Worm (Caenorhabditis elegans) whole organism, young adult: Measurements from ENCODE around the gene cpin-1.

Source experiments
- B0035.1 ChIP-seq: sonication (generic microtip); optimal IDR thresholded peaks from 2 replicates; lab custom pipeline; 2016; ENCODE audit warnings: missing genetic modification characterization, mild to moderate bottlenecking, missing compliant biosample characterization, missing genotype, missing genetic modification reagents
- C17E4.6 ChIP-seq: fragments of 200-800 bp; sonication (Bioruptor generic); IDR thresholded peaks from 2 replicates; pipeline ENCODE4 v1.3.6; 2022; ENCODE audit warnings: missing genetic modification reagents, missing genetic modification characterization, missing compliant biosample characterization
- D2030.7 ChIP-seq: fragments of 200-800 bp; sonication (Bioruptor generic); IDR thresholded peaks from 2 replicates; pipeline ENCODE4 v1.3.6; 2022; ENCODE audit warnings: missing genetic modification reagents, missing genetic modification characterization, missing compliant biosample characterization
- F23B12.7 ChIP-seq: sonication (generic microtip); optimal IDR thresholded peaks from 2 replicates; lab custom pipeline; 2017; ENCODE audit warnings: missing genetic modification characterization, mild to moderate bottlenecking, missing compliant biosample characterization, antibody characterized with exemption, moderate library complexity; ENCODE audit not compliant: insufficient read depth
- F33H1.4 ChIP-seq: fragments of 200-800 bp; sonication (Bioruptor generic); IDR thresholded peaks from 2 replicates; pipeline ENCODE4 v1.3.6; 2022; ENCODE audit warnings: missing genetic modification reagents, missing genetic modification characterization, missing compliant biosample characterization
- K11D2.4 ChIP-seq: fragments of 200-800 bp; sonication (Bioruptor generic); IDR thresholded peaks from 2 replicates; pipeline ENCODE4 v1.3.6; 2022; ENCODE audit warnings: missing genetic modification reagents, missing genetic modification characterization, missing compliant biosample characterization
- K12H6.12 ChIP-seq: fragments of 200-800 bp; sonication (Bioruptor generic); optimal IDR thresholded peaks from 2 replicates; lab custom pipeline; 2018; ENCODE audit warnings: mild to moderate bottlenecking, missing genetic modification characterization, missing compliant biosample characterization
- Y53F4B.3 ChIP-seq: fragments of 200-800 bp; sonication (Bioruptor generic); IDR thresholded peaks from 2 replicates; pipeline ENCODE4 v1.3.6; 2022; ENCODE audit warnings: missing genetic modification reagents, missing genetic modification characterization, missing compliant biosample characterization
- Y53G8AR.9 ChIP-seq: fragments of 200-800 bp; sonication (Bioruptor generic); conservative IDR thresholded peaks from 2 replicates; pipeline ENCODE4 v1.3.6; 2022; ENCODE audit warnings: missing genetic modification reagents, missing genetic modification characterization, missing compliant biosample characterization
- Y56A3A.18 ChIP-seq: fragments of 200-800 bp; sonication (Bioruptor generic); IDR thresholded peaks from 2 replicates; pipeline ENCODE4 v1.3.6; 2022; ENCODE audit warnings: missing genetic modification reagents, missing genetic modification characterization, missing compliant biosample characterization
- Y79H2A.3 ChIP-seq: fragments of 200-800 bp; sonication (Bioruptor generic); conservative IDR thresholded peaks from 2 replicates; pipeline ENCODE4 v1.3.6; 2022; ENCODE audit warnings: missing genetic modification reagents, missing genetic modification characterization, missing compliant biosample characterization
- aptf-2 ChIP-seq: fragments of 200-800 bp; sonication (Bioruptor generic); conservative IDR thresholded peaks from 2 replicates; pipeline ENCODE4 v1.3.6; 2022; ENCODE audit warnings: missing genetic modification reagents, missing genetic modification characterization, missing compliant biosample characterization
- aptf-3 ChIP-seq: fragments of 200-800 bp; sonication (Bioruptor generic); IDR thresholded peaks from 2 replicates; pipeline ENCODE4 v1.3.6; 2022; ENCODE audit warnings: missing genetic modification characterization, missing compliant biosample characterization
- atf-7 ChIP-seq: sonication (generic microtip); optimal IDR thresholded peaks from 2 replicates; lab custom pipeline; 2017; ENCODE audit warnings: mild to moderate bottlenecking, missing genetic modification characterization, missing compliant biosample characterization
- attf-6 ChIP-seq: fragments of 200-800 bp; sonication (Bioruptor generic); IDR thresholded peaks from 2 replicates; pipeline ENCODE4 v1.3.6; 2022; ENCODE audit warnings: missing genetic modification reagents, missing genetic modification characterization, missing compliant biosample characterization
- bed-2 ChIP-seq: fragments of 200-800 bp; sonication (Bioruptor generic); IDR thresholded peaks from 2 replicates; pipeline ENCODE4 v1.3.6; 2022; ENCODE audit warnings: missing genetic modification reagents, missing genetic modification characterization, missing compliant biosample characterization
- ccch-3 ChIP-seq: fragments of 200-800 bp; sonication (Bioruptor generic); optimal IDR thresholded peaks from 2 replicates; lab custom pipeline; 2018; ENCODE audit warnings: mild to moderate bottlenecking, missing genetic modification characterization, missing compliant biosample characterization
- cebp-1 ChIP-seq, 2 experiments: fragments of 200-800 bp in 1 of 2; sonication (Bioruptor generic) in 1 of 2; sonication (generic microtip) in 1 of 2; IDR thresholded peaks in 1 of 2; optimal IDR thresholded peaks in 1 of 2; 2 replicates each; pipeline versions ENCODE4 v1.3.6 to Lab custom; 2017 to 2022; ENCODE audit warnings: missing compliant biosample characterization in 2 of 2, missing genetic modification characterization in 2 of 2, mild to moderate bottlenecking in 1 of 2, missing genetic modification reagents in 1 of 2, moderate library complexity in 1 of 2
- ceh-100 ChIP-seq: fragments of 200-800 bp; sonication (Bioruptor generic); IDR thresholded peaks from 2 replicates; pipeline ENCODE4 v1.3.6; 2022; ENCODE audit warnings: missing genetic modification reagents, missing genetic modification characterization, missing compliant biosample characterization
- ceh-40 ChIP-seq: fragments of 200-800 bp; sonication (Bioruptor generic); IDR thresholded peaks from 2 replicates; pipeline ENCODE4 v1.3.6; 2022; ENCODE audit warnings: missing genetic modification characterization, missing compliant biosample characterization
- dpl-1 ChIP-seq: fragments of 150-350 bp; optimal IDR thresholded peaks from 2 replicates; lab custom pipeline; 2014; ENCODE audit warnings: missing biosample characterization, missing genetic modification reagents, missing genetic modification characterization
- ekl-4 ChIP-seq: fragments of 200-800 bp; sonication (Bioruptor generic); IDR thresholded peaks from 2 replicates; pipeline ENCODE4 v1.3.6; 2022; ENCODE audit warnings: missing genetic modification reagents, missing genetic modification characterization, missing compliant biosample characterization
- fkh-3 ChIP-seq: sonication (generic microtip); optimal IDR thresholded peaks from 2 replicates; lab custom pipeline; 2016; ENCODE audit warnings: mild to moderate bottlenecking, missing genetic modification characterization, missing compliant biosample characterization
- gei-17 ChIP-seq: fragments of 200-800 bp; sonication (Bioruptor generic); optimal IDR thresholded peaks from 2 replicates; lab custom pipeline; 2018; ENCODE audit warnings: mild to moderate bottlenecking, missing genetic modification characterization, missing compliant biosample characterization
- him-1 ChIP-seq: sonication (generic microtip); optimal IDR thresholded peaks from 2 replicates; lab custom pipeline; 2016; ENCODE audit warnings: missing genotype, missing genetic modification reagents, missing genetic modification characterization, missing compliant biosample characterization
- let-526 ChIP-seq: fragments of 200-800 bp; sonication (Bioruptor generic); IDR thresholded peaks from 2 replicates; pipeline ENCODE4 v1.3.6; 2022; ENCODE audit warnings: missing genetic modification reagents, missing genetic modification characterization, missing compliant biosample characterization
- lin-35 ChIP-seq, 3 experiments: fragments of 150-350 bp in 2 of 3; sonication (generic microtip) in 1 of 3; optimal IDR thresholded peaks; 2 replicates each; lab custom pipeline; 2014 to 2018; ENCODE audit warnings: missing biosample characterization in 3 of 3, missing genetic modification characterization in 3 of 3, missing genetic modification reagents in 3 of 3
- lin-40 ChIP-seq: sonication (generic microtip); optimal IDR thresholded peaks from 2 replicates; lab custom pipeline; 2016; ENCODE audit warnings: missing genetic modification characterization, mild to moderate bottlenecking, missing compliant biosample characterization, missing genotype, missing genetic modification reagents
- mcd-1 ChIP-seq: fragments of 200-800 bp; sonication (Bioruptor generic); IDR thresholded peaks from 2 replicates; pipeline ENCODE4 v1.3.6; 2022; ENCODE audit warnings: missing genetic modification reagents, missing genetic modification characterization, missing compliant biosample characterization
- mes-4 ChIP-seq: sonication (generic microtip); optimal IDR thresholded peaks from 2 replicates; lab custom pipeline; 2016; ENCODE audit warnings: missing genotype, missing genetic modification characterization, missing compliant biosample characterization
- nfya-1 ChIP-seq: sonication (generic microtip); optimal IDR thresholded peaks from 2 replicates; lab custom pipeline; 2017; ENCODE audit warnings: antibody characterized with exemption, missing compliant biosample characterization, missing genetic modification characterization, borderline replicate concordance; ENCODE audit not compliant: insufficient read depth
- nfyb-1 ChIP-seq: fragments of 200-800 bp; sonication (Bioruptor generic); IDR thresholded peaks from 2 replicates; pipeline ENCODE4 v1.3.6; 2022; ENCODE audit warnings: missing genetic modification reagents, missing genetic modification characterization, missing compliant biosample characterization
- nhr-90 ChIP-seq: sonication (generic microtip); optimal IDR thresholded peaks from 2 replicates; lab custom pipeline; 2016; ENCODE audit warnings: missing genotype, mild to moderate bottlenecking, missing genetic modification characterization, missing compliant biosample characterization
- pha-4 ChIP-seq: fragments of 150-350 bp; sonication (generic microtip); optimal IDR thresholded peaks from 2 replicates; lab custom pipeline; 2014; ENCODE audit warnings: missing biosample characterization, missing genetic modification reagents, missing genetic modification characterization
- rec-8 ChIP-seq, 2 experiments: sonication (generic microtip); optimal IDR thresholded peaks; 2 replicates each; lab custom pipeline; 2016; ENCODE audit warnings: mild to moderate bottlenecking in 2 of 2, missing genetic modification characterization in 2 of 2, missing genetic modification reagents in 2 of 2, missing genotype in 2 of 2, missing biosample characterization in 1 of 2, missing compliant biosample characterization in 1 of 2, moderate library complexity in 1 of 2
- sea-2 ChIP-seq: fragments of 200-800 bp; sonication (Bioruptor generic); IDR thresholded peaks from 2 replicates; pipeline ENCODE4 v1.3.6; 2022; ENCODE audit warnings: missing genetic modification characterization, missing compliant biosample characterization
- snpc-1.1 ChIP-seq: sonication (generic microtip); optimal IDR thresholded peaks from 2 replicates; lab custom pipeline; 2017; ENCODE audit warnings: missing genetic modification characterization, mild to moderate bottlenecking, missing compliant biosample characterization, antibody characterized with exemption, moderate library complexity, missing genotype, missing genetic modification reagents; ENCODE audit not compliant: insufficient read depth
- snpc-1.3 ChIP-seq: sonication (generic microtip); optimal IDR thresholded peaks from 2 replicates; lab custom pipeline; 2017; ENCODE audit warnings: missing genetic modification characterization, mild to moderate bottlenecking, missing compliant biosample characterization, antibody characterized with exemption, moderate library complexity, missing genotype, missing genetic modification reagents; ENCODE audit not compliant: insufficient read depth
- snpc-4 ChIP-seq, 5 experiments: fragments of 150-350 bp in 1 of 5; sonication (generic microtip) in 4 of 5; optimal IDR thresholded peaks; 2 replicates each; lab custom pipeline; 2014 to 2018; ENCODE audit warnings: missing genetic modification characterization in 5 of 5, missing biosample characterization in 3 of 5, antibody characterized with exemption in 2 of 5, mild to moderate bottlenecking in 2 of 5, missing compliant biosample characterization in 2 of 5, missing genotype in 2 of 5, moderate library complexity in 2 of 5, missing genetic modification reagents in 1 of 5
- sptf-2 ChIP-seq: fragments of 200-800 bp; sonication (Bioruptor generic); optimal IDR thresholded peaks from 2 replicates; lab custom pipeline; 2018; ENCODE audit warnings: mild to moderate bottlenecking, missing genetic modification characterization, missing compliant biosample characterization
- tlf-1 ChIP-seq: fragments of 200-800 bp; sonication (Bioruptor generic); optimal IDR thresholded peaks from 2 replicates; lab custom pipeline; 2018; ENCODE audit warnings: mild to moderate bottlenecking, missing genetic modification characterization, missing compliant biosample characterization
- zfh-2 ChIP-seq: fragments of 200-800 bp; sonication (Bioruptor generic); conservative IDR thresholded peaks from 2 replicates; pipeline ENCODE4 v1.3.6; 2022; ENCODE audit warnings: missing genetic modification reagents, missing genetic modification characterization, missing compliant biosample characterization
- ztf-18 ChIP-seq: sonication (generic microtip); optimal IDR thresholded peaks from 2 replicates; lab custom pipeline; 2016; ENCODE audit warnings: missing genotype, mild to moderate bottlenecking, missing genetic modification characterization, missing compliant biosample characterization
- ztf-26 ChIP-seq: sonication (generic microtip); optimal IDR thresholded peaks from 2 replicates; lab custom pipeline; 2017; ENCODE audit warnings: missing genetic modification characterization, missing compliant biosample characterization
- ztf-3 ChIP-seq: fragments of 200-800 bp; sonication (Bioruptor generic); optimal IDR thresholded peaks from 2 replicates; lab custom pipeline; 2018; ENCODE audit warnings: mild to moderate bottlenecking, missing genetic modification characterization, missing compliant biosample characterization

Gene cpin-1

DNA sequence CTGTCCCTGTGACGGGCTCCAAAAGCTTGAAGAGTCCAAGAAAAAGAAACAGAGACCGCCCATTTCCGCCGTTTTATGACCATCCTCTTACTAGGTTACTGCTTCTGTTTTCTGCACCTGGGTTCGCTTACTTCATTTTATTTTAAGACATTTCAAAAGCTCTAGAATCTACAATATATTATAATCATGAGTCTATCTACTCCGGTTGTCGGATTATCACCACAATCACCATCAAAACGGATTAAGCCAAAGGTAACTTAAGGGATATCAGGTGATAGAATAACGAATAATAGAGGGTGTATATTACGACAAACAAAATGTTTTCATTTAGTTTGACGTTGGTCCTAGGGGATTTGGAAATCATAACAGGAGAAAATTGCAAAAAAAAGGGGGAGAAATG lies 18.1 kb upstream of the cpin-1 start:
- TF ChIP-seq ztf-26 (tag; lab: Kevin White, UChicago) (no peak), Y56A3A.18 (GFP tag; lab: Robert Waterston, UW) (no peak), mcd-1 (GFP tag; lab: Robert Waterston, UW) (no peak), C17E4.6 (no peak), F23B12.7 (tag; lab: Kevin White, UChicago) (no peak), gei-17 (GFP tag; lab: Kevin White, UChicago) (no peak), rec-8 (tag; optimal IDR thresholded peaks at IDR 0.05; lab: Kevin White, UChicago) (no peak)

- TF ChIP-seq pha-4 (tag; lab: Kevin White, UChicago) = no peak
- peak; percentile 62 for TF ChIP-seq him-1 (tag; lab: Kevin White, UChicago)
- no peak for TF ChIP-seq fkh-3 (tag; lab: Kevin White, UChicago)
- no peak for TF ChIP-seq snpc-4 (GFP tag; optimal IDR thresholded peaks at IDR 0.05; lab: Kevin White, UChicago)
- peak in 2 of 4 experiments; percentile 68 to 84 for TF ChIP-seq snpc-4 (tag; optimal IDR thresholded peaks at IDR 0.05; lab: Kevin White, UChicago)
- TF ChIP-seq ztf-18 (tag; lab: Kevin White, UChicago) = no peak
- TF ChIP-seq snpc-1.3 (tag; lab: Kevin White, UChicago) = peak; percentile 24
- no peak for TF ChIP-seq ztf-3 (GFP tag; lab: Kevin White, UChicago)
- TF ChIP-seq ccch-3 = no peak
- TF ChIP-seq ekl-4 (GFP tag; lab: Robert Waterston, UW) = peak; percentile 78; the same call in 1 of the 2 replicates
- TF ChIP-seq nhr-90 = no peak
- TF ChIP-seq nfyb-1 (GFP tag; lab: Robert Waterston, UW) = peak; percentile 77
- 0 out of 2 replicates have a peak, but pooled peaks have one; percentile 28 for TF ChIP-seq let-526
- TF ChIP-seq lin-35 (GFP tag; optimal IDR thresholded peaks at IDR 0.05; lab: Kevin White, UChicago) = no peak
- no peak for TF ChIP-seq bed-2 (GFP tag; lab: Robert Waterston, UW)
- no peak for TF ChIP-seq sea-2
- TF ChIP-seq ceh-40 (GFP tag; lab: Robert Waterston, UW) = no peak
- no peak for TF ChIP-seq Y53F4B.3
- no peak for TF ChIP-seq K11D2.4 (GFP tag; lab: Robert Waterston, UW)
- TF ChIP-seq Y53G8AR.9 = peak; percentile 82
- TF ChIP-seq atf-7 = peak; percentile 23
- no peak for TF ChIP-seq B0035.1 (tag; lab: Kevin White, UChicago)
- no peak for TF ChIP-seq K12H6.12 (tag; lab: Kevin White, UChicago)
- TF ChIP-seq Y79H2A.3 = no peak
- TF ChIP-seq attf-6 (GFP tag; lab: Robert Waterston, UW) = peak; percentile 77
- TF ChIP-seq mes-4 (tag; lab: Kevin White, UChicago) = no peak
- no peak for TF ChIP-seq nfya-1 (tag; lab: Kevin White, UChicago)
- TF ChIP-seq sptf-2 = no peak
- peak; percentile 39 for TF ChIP-seq lin-40 (tag; lab: Kevin White, UChicago)
- no peak for TF ChIP-seq aptf-3 (GFP tag; lab: Robert Waterston, UW)
- TF ChIP-seq ceh-100 (GFP tag; lab: Robert Waterston, UW) = no peak
- no peak for TF ChIP-seq F33H1.4
- no peak for TF ChIP-seq dpl-1
- TF ChIP-seq cebp-1 (GFP tag; IDR thresholded peaks at IDR 0.05; lab: Robert Waterston, UW) = no peak
- TF ChIP-seq cebp-1 (tag; optimal IDR thresholded peaks at IDR 0.05; lab: Kevin White, UChicago) = peak; percentile 34
- peak; percentile 86 for TF ChIP-seq tlf-1 (GFP tag; lab: Kevin White, UChicago)
- TF ChIP-seq zfh-2 (GFP tag; lab: Robert Waterston, UW) = no peak
- peak; percentile 41 for TF ChIP-seq snpc-1.1 (tag; lab: Kevin White, UChicago)
- TF ChIP-seq aptf-2 (GFP tag; lab: Robert Waterston, UW) = no peak
- no peak for TF ChIP-seq D2030.7 (GFP tag; lab: Robert Waterston, UW)
Measured at ce11 chrIV:9438753-9439152, 11.7 kb upstream of the cpin-1 start.
